Worm (Caenorhabditis elegans): ENCODE measurements around the gene K03H1.9.

K03H1.9 gene

DNA sequence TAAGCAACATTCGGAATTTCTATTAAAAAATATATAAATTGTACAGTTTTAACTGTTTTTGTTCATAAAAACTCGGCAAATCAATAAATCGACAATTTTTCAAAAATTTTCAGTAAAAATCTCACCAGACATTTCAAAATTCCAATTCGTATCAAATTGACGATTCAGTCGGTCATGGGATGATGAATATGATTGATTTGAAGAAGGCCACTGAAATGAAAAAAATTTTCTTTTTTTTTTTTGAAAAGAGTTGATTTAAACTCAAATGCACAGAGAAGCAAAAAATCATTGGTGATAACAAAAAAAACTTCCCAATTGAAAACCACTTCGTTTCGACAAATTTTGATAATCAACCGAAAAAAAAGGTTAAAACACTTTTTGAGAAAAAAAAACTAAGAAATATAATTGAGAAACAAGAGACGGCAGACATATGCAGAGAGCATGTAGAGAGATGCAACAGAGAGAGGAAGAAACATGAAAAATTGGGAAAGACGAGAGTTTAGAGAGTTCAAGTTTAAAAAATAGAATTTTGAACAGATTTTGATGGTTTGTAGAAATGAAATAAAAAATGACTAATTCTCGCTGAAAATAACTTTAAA lies 37.5 kb downstream of the K03H1.9 start:
- peak; percentile 80 for TF ChIP-seq hmg-1.2 (GFP tag; IDR thresholded peaks at IDR 0.05)
- TF ChIP-seq dox-1 (GFP tag; IDR thresholded peaks at IDR 0.05), result no peak
- TF ChIP-seq lir-1 (GFP tag; conservative IDR thresholded peaks at IDR 0.05), result no peak
- TF ChIP-seq nhr-80 (tag; optimal IDR thresholded peaks at IDR 0.05), result peak; percentile 85
- no peak for TF ChIP-seq repo-1 (tag; optimal IDR thresholded peaks at IDR 0.05)
- TF ChIP-seq chd-7 (tag; optimal IDR thresholded peaks at IDR 0.05), result no peak
- TF ChIP-seq lin-54 (GFP tag; optimal IDR thresholded peaks at IDR 0.05), result no peak
- TF ChIP-seq cebp-1 (GFP tag; IDR thresholded peaks at IDR 0.05), result no peak
- TF ChIP-seq cebp-1 (tag; optimal IDR thresholded peaks at IDR 0.05), result peak; percentile 29

ce11 chrIII:9899720-9900119 lies 41.6 kb downstream of the K03H1.9 start:
- TF ChIP-seq hsf-1 (GFP tag; IDR thresholded peaks at IDR 0.05) (no peak), egl-18 (GFP tag; IDR thresholded peaks at IDR 0.05) (no peak), mxl-1 (tag; optimal IDR thresholded peaks at IDR 0.05) (no peak), mcd-1 (GFP tag; IDR thresholded peaks at IDR 0.05) (no peak), D2030.7 (GFP tag; IDR thresholded peaks at IDR 0.05) (no peak), atf-7 (tag; optimal IDR thresholded peaks at IDR 0.05) (no peak), lag-1 (GFP tag; IDR thresholded peaks at IDR 0.05) (no peak), C17E4.6 (GFP tag; IDR thresholded peaks at IDR 0.05) (no peak), attf-3 (GFP tag; conservative IDR thresholded peaks at IDR 0.05) (no peak), nhr-27 (tag; optimal IDR thresholded peaks at IDR 0.05) (no peak), hmg-1.2 (GFP tag; IDR thresholded peaks at IDR 0.05) (no peak)

DNA sequence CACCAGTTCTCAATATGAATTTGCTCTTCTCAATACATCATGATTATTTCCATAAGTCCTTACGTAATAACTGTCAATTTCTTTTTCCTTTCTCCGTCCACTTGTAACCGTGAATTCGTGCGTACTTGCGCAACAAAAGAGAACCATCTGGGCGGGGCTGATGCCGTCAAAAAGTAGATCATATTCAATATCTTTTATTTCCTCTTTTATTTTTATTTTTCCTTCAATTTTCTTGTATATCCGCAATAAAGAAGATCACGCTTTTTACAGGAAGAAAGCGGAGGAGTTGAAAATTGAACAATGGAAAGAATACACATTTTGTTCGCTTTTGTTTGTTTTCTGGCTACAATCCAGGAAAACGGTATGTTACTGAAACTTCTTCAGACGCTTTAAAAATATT lies 48.4 kb downstream of the K03H1.9 start, which contains the start of gene mam-7:
Gene mam-7 (plus strand): TSS at position 301 of the 400 bp plus-strand sequence.
- TF ChIP-seq B0035.1 (tag; optimal IDR thresholded peaks at IDR 0.05), result no peak
- no peak for TF ChIP-seq ztf-25 (GFP tag; IDR thresholded peaks at IDR 0.05)
- TF ChIP-seq ceh-100 (GFP tag; IDR thresholded peaks at IDR 0.05), result no peak
- no peak for TF ChIP-seq ceh-58 (GFP tag; IDR thresholded peaks at IDR 0.05)
- no peak for TF ChIP-seq ztf-28 (GFP tag; IDR thresholded peaks at IDR 0.05)
- TF ChIP-seq madf-8 (GFP tag; conservative IDR thresholded peaks at IDR 0.05), result no peak
- no peak for TF ChIP-seq athp-1 (tag; optimal IDR thresholded peaks at IDR 0.05)
- TF ChIP-seq lin-40 (tag; optimal IDR thresholded peaks at IDR 0.05), result no peak
- no peak for TF ChIP-seq atf-7 (tag; optimal IDR thresholded peaks at IDR 0.05)
- TF ChIP-seq madf-6 (GFP tag; IDR thresholded peaks at IDR 0.05), result no peak

- TF ChIP-seq ztf-18 (tag; optimal IDR thresholded peaks at IDR 0.05), result no peak
- TF ChIP-seq mel-28 (tag; optimal IDR thresholded peaks at IDR 0.05; ENCODE audit: borderline replicate concordance), result no peak
- TF ChIP-seq lin-54 (GFP tag; optimal IDR thresholded peaks at IDR 0.05), result no peak
- TF ChIP-seq lin-26 (GFP tag; IDR thresholded peaks at IDR 0.05), result no peak
- TF ChIP-seq snpc-1.1 (tag; optimal IDR thresholded peaks at IDR 0.05; ENCODE audit: insufficient read depth), result no peak
- no peak for TF ChIP-seq F52B5.7 (tag; optimal IDR thresholded peaks at IDR 0.05)
- TF ChIP-seq aptf-2 (GFP tag; conservative IDR thresholded peaks at IDR 0.05), result no peak
- TF ChIP-seq ztf-28 (GFP tag; IDR thresholded peaks at IDR 0.05), result no peak
- no peak for TF ChIP-seq C17E4.6 (GFP tag; IDR thresholded peaks at IDR 0.05)
- no peak for TF ChIP-seq dox-1 (GFP tag; IDR thresholded peaks at IDR 0.05)
- TF ChIP-seq sdz-38 (tag; optimal IDR thresholded peaks at IDR 0.05), result no peak
- TF ChIP-seq hmg-1.2 (GFP tag; IDR thresholded peaks at IDR 0.05), result no peak
- no peak for TF ChIP-seq F10E7.11 (tag; optimal IDR thresholded peaks at IDR 0.05)
- TF ChIP-seq Y67H2A.10 (GFP tag; conservative IDR thresholded peaks at IDR 0.05), result no peak
- no peak for TF ChIP-seq mxl-1 (tag; optimal IDR thresholded peaks at IDR 0.05)
- no peak for TF ChIP-seq somi-1 (GFP tag; optimal IDR thresholded peaks at IDR 0.05)
- TF ChIP-seq pbrm-1 (GFP tag; IDR thresholded peaks at IDR 0.05), result no peak
- no peak for TF ChIP-seq pha-4 (tag; optimal IDR thresholded peaks at IDR 0.05)
Observed at ce11 chrIII:9891324-9891723, 50.0 kb downstream of the K03H1.9 start, which contains the start of gene alg-4. alg-4 (minus strand) TSS chrIII:9891424.

All from whole organism, young adult.